Worm (Caenorhabditis elegans) whole organism, mixed stage, embryonic: ENCODE results near the gene uaf-2.

Experiments
- M03D4.4 ChIP-seq: sonication (generic microtip); optimal IDR thresholded peaks from 2 replicates; lab custom pipeline; 2017; ENCODE audit warnings: mild to moderate bottlenecking, missing genetic modification characterization, missing compliant biosample characterization
- blmp-1 ChIP-seq: fragments of 150-350 bp; optimal IDR thresholded peaks from 2 replicates; lab custom pipeline; 2014; ENCODE audit warnings: missing biosample characterization, missing genetic modification characterization
- ceh-43 ChIP-seq: fragments of 200-800 bp; sonication (Bioruptor generic); optimal IDR thresholded peaks from 2 replicates; lab custom pipeline; 2018; ENCODE audit warnings: mild to moderate bottlenecking, missing genetic modification characterization, moderate library complexity, missing compliant biosample characterization
- ces-1 ChIP-seq: fragments of 150-350 bp; optimal IDR thresholded peaks from 2 replicates; lab custom pipeline; 2014; ENCODE audit warnings: missing biosample characterization, missing genetic modification reagents, missing genetic modification characterization
- elt-1 ChIP-seq: sonication (generic microtip); optimal IDR thresholded peaks from 2 replicates; lab custom pipeline; 2017; ENCODE audit warnings: missing genetic modification characterization, mild to moderate bottlenecking, missing compliant biosample characterization, antibody characterized with exemption, moderate library complexity, borderline replicate concordance; ENCODE audit not compliant: insufficient read depth
- lin-13 ChIP-seq: fragments of 150-350 bp; optimal IDR thresholded peaks from 2 replicates; lab custom pipeline; 2014; ENCODE audit warnings: missing biosample characterization, missing genetic modification characterization
- lsy-2 ChIP-seq: fragments of 150-350 bp; optimal IDR thresholded peaks from 2 replicates; lab custom pipeline; 2014; ENCODE audit warnings: missing biosample characterization, missing genetic modification characterization
- mls-2 ChIP-seq: sonication (generic microtip); optimal IDR thresholded peaks from 2 replicates; lab custom pipeline; 2016; ENCODE audit warnings: mild to moderate bottlenecking, missing genetic modification characterization, moderate library complexity, missing compliant biosample characterization
- nhr-237 ChIP-seq: fragments of 150-350 bp; optimal IDR thresholded peaks from 2 replicates; lab custom pipeline; 2014; ENCODE audit warnings: missing biosample characterization, missing genetic modification characterization
- nhr-76 ChIP-seq: sonication (generic microtip); optimal IDR thresholded peaks from 2 replicates; lab custom pipeline; 2017; ENCODE audit warnings: missing biosample characterization, missing genetic modification characterization
- pha-4 ChIP-seq: fragments of 150-350 bp; optimal IDR thresholded peaks from 2 replicates; lab custom pipeline; 2018; ENCODE audit warnings: missing biosample characterization, missing genetic modification reagents, missing genetic modification characterization
- unc-39 ChIP-seq: fragments of 150-350 bp; optimal IDR thresholded peaks from 2 replicates; lab custom pipeline; 2014; ENCODE audit warnings: missing biosample characterization, missing genetic modification characterization

ce11 chrIV:17100628-17101338 is 17.8 kb downstream of the uaf-2 start:
- TF ChIP-seq unc-39, result no peak
- TF ChIP-seq mls-2, result no peak
- TF ChIP-seq M03D4.4 (tag; lab: Kevin White, UChicago), result no peak
- no peak for TF ChIP-seq nhr-76 (tag; lab: Kevin White, UChicago)
- no peak for TF ChIP-seq ces-1 (GFP tag; lab: Kevin White, UChicago)
- TF ChIP-seq elt-1, result no peak
- TF ChIP-seq lin-13 (tag; lab: Kevin White, UChicago), result no peak
- TF ChIP-seq nhr-237 (tag; lab: Kevin White, UChicago), result no peak
- TF ChIP-seq lsy-2, result no peak
- no peak for TF ChIP-seq ceh-43 (GFP tag; lab: Kevin White, UChicago)
- no peak for TF ChIP-seq pha-4 (tag; lab: Kevin White, UChicago)
- no peak for TF ChIP-seq blmp-1 (tag; lab: Kevin White, UChicago)
